Worm (Caenorhabditis elegans): Measurements from ENCODE around the gene F32G8.2.

The F32G8.2 gene

ce11 chrV:10536095-10536691 is 13.6 kb upstream of the F32G8.2 start, which contains the start of gene ppm-1.A (continued):
- TF ChIP-seq aly-2 (tag; optimal IDR thresholded peaks at IDR 0.05) (no peak), ZK337.2 (GFP tag; IDR thresholded peaks at IDR 0.05) (no peak), Y75B8A.6 (GFP tag; IDR thresholded peaks at IDR 0.05) (no peak), ztf-11 (tag; optimal IDR thresholded peaks at IDR 0.05) (no peak), attf-4 (tag; optimal IDR thresholded peaks at IDR 0.05) (no peak), zfp-2 (tag; optimal IDR thresholded peaks at IDR 0.05) (no peak), hmg-1.1 (GFP tag; IDR thresholded peaks at IDR 0.05) (no peak), nhr-111 (GFP tag; optimal IDR thresholded peaks at IDR 0.05) (no peak), tra-1 (GFP tag; IDR thresholded peaks at IDR 0.05) (no peak), egl-43 (GFP tag; IDR thresholded peaks at IDR 0.05) (no peak), set-16 (GFP tag; IDR thresholded peaks at IDR 0.05) (no peak), jun-1 (tag; optimal IDR thresholded peaks at IDR 0.05) (no peak), nhr-48 (tag; optimal IDR thresholded peaks at IDR 0.05) (no peak), lin-1 (GFP tag; IDR thresholded peaks at IDR 0.05) (no peak), unc-62 (GFP tag; optimal IDR thresholded peaks at IDR 0.05 in 1 of 2) (peak in 1 of 2 experiments; percentile 93), unc-62 (tag; optimal IDR thresholded peaks at IDR 0.05) (no peak), zip-2 (tag; optimal IDR thresholded peaks at IDR 0.05) (no peak), lsy-2 (tag; optimal IDR thresholded peaks at IDR 0.05) (peak in 1 of 2 experiments; percentile 21), spr-1 (tag; optimal IDR thresholded peaks at IDR 0.05) (no peak)

DNA sequence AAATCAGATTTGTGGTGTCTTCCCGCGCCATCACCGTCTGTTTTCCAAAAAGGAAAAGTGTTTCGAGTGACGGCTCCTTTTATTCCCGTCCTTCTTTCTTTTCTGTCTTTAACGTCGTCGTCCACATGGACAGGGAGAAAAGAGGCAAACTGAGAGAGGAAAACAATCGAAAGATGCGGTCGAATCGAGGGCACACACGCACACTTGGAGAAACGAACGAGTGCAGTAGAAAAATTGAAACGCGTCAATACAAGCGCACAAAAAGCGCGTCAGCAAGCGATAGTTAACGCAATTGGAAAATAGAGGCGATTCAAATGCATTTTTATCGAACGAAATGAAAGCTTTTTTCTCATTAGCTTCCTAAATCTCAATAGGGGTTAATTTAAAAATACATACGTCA is 13.0 kb upstream of the F32G8.2 start:
- TF ChIP-seq F37D6.2 (tag; optimal IDR thresholded peaks at IDR 0.05) = peak; percentile 85
- TF ChIP-seq lir-3 (tag; optimal IDR thresholded peaks at IDR 0.05) = no peak
- peak; percentile 38 for TF ChIP-seq snpc-4 (tag; optimal IDR thresholded peaks at IDR 0.05)
- TF ChIP-seq F44E2.7 (GFP tag; IDR thresholded peaks at IDR 0.05) = no peak
- TF ChIP-seq snpc-1.2 (GFP tag; IDR thresholded peaks at IDR 0.05) = no peak
- TF ChIP-seq lin-39 (tag; optimal IDR thresholded peaks at IDR 0.05) = no peak
- TF ChIP-seq saeg-2 (GFP tag; IDR thresholded peaks at IDR 0.05) = no peak
- TF ChIP-seq skn-1 (tag; optimal IDR thresholded peaks at IDR 0.05) = no peak
- peak; percentile 71; the same call in 1 of the 2 replicates for TF ChIP-seq nhr-42 (GFP tag; IDR thresholded peaks at IDR 0.05)
- TF ChIP-seq hlh-11 (tag; optimal IDR thresholded peaks at IDR 0.05) = peak; percentile 89
- TF ChIP-seq Y75B8A.6 (GFP tag; IDR thresholded peaks at IDR 0.05) = no peak
- no peak for TF ChIP-seq mdt-29 (GFP tag; IDR thresholded peaks at IDR 0.05)
- peak; percentile 76 for TF ChIP-seq ceh-20 (GFP tag; IDR thresholded peaks at IDR 0.05)
- TF ChIP-seq hmg-1.1 (GFP tag; IDR thresholded peaks at IDR 0.05) = peak; percentile 89
- TF ChIP-seq sdz-12 (GFP tag; optimal IDR thresholded peaks at IDR 0.05) = no peak
- peak; percentile 94 for TF ChIP-seq mep-1 (tag; optimal IDR thresholded peaks at IDR 0.05)
- TF ChIP-seq unc-130 (GFP tag; optimal IDR thresholded peaks at IDR 0.05) = peak; percentile 46
- 0 out of 2 replicates have a peak, but pooled peaks have one; percentile 10 for TF ChIP-seq arid-1 (GFP tag; conservative IDR thresholded peaks at IDR 0.05)
- peak; percentile 83 for TF ChIP-seq ama-1 (optimal IDR thresholded peaks at IDR 0.05)
- peak; percentile 81 for TF ChIP-seq T20F7.1 (GFP tag; optimal IDR thresholded peaks at IDR 0.05)
- TF ChIP-seq ceh-32 (tag; optimal IDR thresholded peaks at IDR 0.05; ENCODE audit: poor library complexity) = no peak
- no peak for TF ChIP-seq daf-8 (GFP tag; IDR thresholded peaks at IDR 0.05)
- no peak for TF ChIP-seq nhr-76 (tag; optimal IDR thresholded peaks at IDR 0.05)
- TF ChIP-seq ceh-44 (GFP tag; IDR thresholded peaks at IDR 0.05) = no peak
- TF ChIP-seq ztf-7 (tag; optimal IDR thresholded peaks at IDR 0.05) = peak; percentile 85
- TF ChIP-seq fkh-10 (GFP tag; optimal IDR thresholded peaks at IDR 0.05) = peak; percentile 98
- peak in 1 of 2 experiments; percentile 99 for TF ChIP-seq unc-62 (GFP tag; optimal IDR thresholded peaks at IDR 0.05 in 1 of 2)
- TF ChIP-seq unc-62 (tag; optimal IDR thresholded peaks at IDR 0.05) = no peak
- TF ChIP-seq hlh-30 (tag; optimal IDR thresholded peaks at IDR 0.05; ENCODE audit: insufficient read depth) = peak; percentile 87
- TF ChIP-seq fos-1 (tag; optimal IDR thresholded peaks at IDR 0.05) = no peak
- peak; percentile 31; the same call in 1 of the 2 replicates for TF ChIP-seq D1046.2 (GFP tag; IDR thresholded peaks at IDR 0.05)
- TF ChIP-seq nhr-11 (tag; optimal IDR thresholded peaks at IDR 0.05) = peak; percentile 94
- peak; percentile 84 for TF ChIP-seq dmd-6 (GFP tag; IDR thresholded peaks at IDR 0.05)
- no peak for TF ChIP-seq unc-39 (tag; optimal IDR thresholded peaks at IDR 0.05)
- no peak for TF ChIP-seq dmd-8 (GFP tag; IDR thresholded peaks at IDR 0.05)
- TF ChIP-seq mdl-1 (tag; optimal IDR thresholded peaks at IDR 0.05) = peak in 1 of 2 experiments; percentile 90
